Worm (Caenorhabditis elegans) whole organism, L1 larva: Measurements from ENCODE around the gene lelo-3.

Source experiments
- ama-1 ChIP-seq: fragments of 150-350 bp; optimal IDR thresholded peaks from 2 replicates; lab custom pipeline; 2014
- ceh-82 ChIP-seq, 3 experiments: fragments of 150-350 bp in 1 of 3; sonication (generic microtip) in 2 of 3; optimal IDR thresholded peaks; 2 replicates each; lab custom pipeline; 2014 to 2017; ENCODE audit warnings: missing biosample characterization in 3 of 3, missing genetic modification characterization in 3 of 3
- ceh-90 ChIP-seq: sonication (generic microtip); optimal IDR thresholded peaks from 2 replicates; lab custom pipeline; 2016; ENCODE audit warnings: missing genetic modification characterization, missing compliant biosample characterization
- egl-27 ChIP-seq, 2 experiments: fragments of 150-350 bp in 1 of 2; sonication (generic microtip); optimal IDR thresholded peaks; 3 replicates each; lab custom pipeline; 2017 to 2018; ENCODE audit warnings: missing biosample characterization in 2 of 2, missing genetic modification characterization in 2 of 2, missing genetic modification reagents in 2 of 2
- irx-1 ChIP-seq: sonication (generic microtip); optimal IDR thresholded peaks from 2 replicates; lab custom pipeline; 2016; ENCODE audit warnings: missing genetic modification characterization, missing compliant biosample characterization
- lin-14 ChIP-seq: fragments of 200-800 bp; sonication (Bioruptor generic); optimal IDR thresholded peaks from 2 replicates; lab custom pipeline; 2018; ENCODE audit warnings: mild to moderate bottlenecking, missing genetic modification characterization, moderate library complexity, missing compliant biosample characterization
- pqm-1 ChIP-seq: sonication (generic microtip); optimal IDR thresholded peaks from 3 replicates; lab custom pipeline; 2017; ENCODE audit warnings: missing biosample characterization, missing genetic modification characterization
- tlp-1 ChIP-seq: fragments of 150-350 bp; optimal IDR thresholded peaks from 2 replicates; lab custom pipeline; 2014; ENCODE audit warnings: missing biosample characterization, missing genetic modification characterization
- zip-4 ChIP-seq: fragments of 200-800 bp; sonication (Bioruptor generic); optimal IDR thresholded peaks from 2 replicates; lab custom pipeline; 2018; ENCODE audit warnings: mild to moderate bottlenecking, missing genetic modification characterization, moderate library complexity, missing compliant biosample characterization

ce11 chrX:6015096-6015495 lies 7.3 kb downstream of the lelo-3 start, which contains the start of gene C09B8.8:
- no peak for TF ChIP-seq ceh-90 (tag; lab: Kevin White, UChicago)
- TF ChIP-seq ama-1 (lab: Kevin White, UChicago) = no peak
- TF ChIP-seq pqm-1 = no peak
- no peak for TF ChIP-seq irx-1 (tag; lab: Kevin White, UChicago)
- TF ChIP-seq ceh-82 (tag; optimal IDR thresholded peaks at IDR 0.05; lab: Kevin White, UChicago) = no peak
- no peak for TF ChIP-seq zip-4 (GFP tag; lab: Kevin White, UChicago)
- TF ChIP-seq egl-27 (tag; optimal IDR thresholded peaks at IDR 0.05; lab: Kevin White, UChicago) = no peak
- no peak for TF ChIP-seq tlp-1 (tag; lab: Kevin White, UChicago)
- peak; percentile 46 for TF ChIP-seq lin-14 (GFP tag; lab: Kevin White, UChicago)
